Worm (Caenorhabditis elegans) whole organism, L4 larva: ENCODE measurements around the gene pbs-1.
A peak's percentile ranks its signal among the peaks of the same experiment; 100 is the strongest.

Source experiments
- D1046.2 ChIP-seq: fragments of 200-800 bp; sonication (Bioruptor generic); IDR thresholded peaks from 2 replicates; pipeline ENCODE4 v1.3.6; 2022; ENCODE audit warnings: missing genetic modification characterization, missing compliant biosample characterization
- F44E2.7 ChIP-seq: fragments of 200-800 bp; sonication (Bioruptor generic); IDR thresholded peaks from 2 replicates; pipeline ENCODE4 v2.1.2; 2022; ENCODE audit warnings: missing genetic modification characterization, missing compliant biosample characterization
- T20F7.1 ChIP-seq: fragments of 200-800 bp; sonication (Bioruptor generic); optimal IDR thresholded peaks from 2 replicates; lab custom pipeline; 2018; ENCODE audit warnings: mild to moderate bottlenecking, missing genetic modification characterization, missing compliant biosample characterization
- T26A8.4 ChIP-seq: fragments of 200-800 bp; sonication (Bioruptor generic); IDR thresholded peaks from 2 replicates; pipeline ENCODE4 v1.3.6; 2022; ENCODE audit warnings: missing genetic modification characterization, missing compliant biosample characterization
- Y48G9A.11 ChIP-seq: fragments of 200-800 bp; sonication (Bioruptor generic); IDR thresholded peaks from 2 replicates; pipeline ENCODE4 v1.3.6; 2022; ENCODE audit warnings: missing genetic modification reagents, missing genetic modification characterization, missing compliant biosample characterization
- ZK337.2 ChIP-seq: fragments of 200-800 bp; sonication (Bioruptor generic); IDR thresholded peaks from 2 replicates; pipeline ENCODE4 v1.3.6; 2022; ENCODE audit warnings: missing genetic modification reagents, missing genetic modification characterization, missing compliant biosample characterization
- aha-1 ChIP-seq: fragments of 150-350 bp; peaks from one replicate; lab custom pipeline; 2014; ENCODE audit warnings: missing biosample characterization, missing genetic modification characterization
- attf-4 ChIP-seq: sonication (generic microtip); optimal IDR thresholded peaks from 3 replicates; lab custom pipeline; 2017; ENCODE audit warnings: missing biosample characterization, missing genetic modification characterization
- ceh-20 ChIP-seq: fragments of 200-800 bp; sonication (Bioruptor generic); IDR thresholded peaks from 2 replicates; pipeline ENCODE4 v1.3.6; 2022; ENCODE audit warnings: missing genetic modification reagents, missing genetic modification characterization, missing compliant biosample characterization
- ces-1 ChIP-seq: fragments of 150-350 bp; sonication (generic microtip); optimal IDR thresholded peaks from 4 replicates; lab custom pipeline; 2014; ENCODE audit warnings: missing biosample characterization, missing genetic modification reagents, missing genetic modification characterization
- cey-2 ChIP-seq: sonication (generic microtip); optimal IDR thresholded peaks from 3 replicates; lab custom pipeline; 2017; ENCODE audit warnings: missing genetic modification characterization, mild to moderate bottlenecking, missing compliant biosample characterization, antibody characterized with exemption, borderline replicate concordance; ENCODE audit not compliant: insufficient read depth
- daf-8 ChIP-seq: fragments of 200-800 bp; sonication (Bioruptor generic); IDR thresholded peaks from 2 replicates; pipeline ENCODE4 v1.3.6; 2022; ENCODE audit warnings: missing genetic modification characterization, missing compliant biosample characterization
- dmd-9 ChIP-seq: fragments of 200-800 bp; sonication (Bioruptor generic); IDR thresholded peaks from 2 replicates; pipeline ENCODE4 v1.3.6; 2022; ENCODE audit warnings: missing genetic modification reagents, missing genetic modification characterization, missing compliant biosample characterization
- dpl-1 ChIP-seq: fragments of 150-350 bp; optimal IDR thresholded peaks from 2 replicates; lab custom pipeline; 2014; ENCODE audit warnings: missing biosample characterization, missing genetic modification reagents, missing genetic modification characterization
- duxl-1 ChIP-seq: sonication (generic microtip); optimal IDR thresholded peaks from 2 replicates; lab custom pipeline; 2016; ENCODE audit warnings: mild to moderate bottlenecking, missing genetic modification characterization, moderate library complexity, missing compliant biosample characterization; ENCODE audit not compliant: poor library complexity
- gei-8 ChIP-seq: fragments of 200-800 bp; sonication (Bioruptor generic); optimal IDR thresholded peaks from 2 replicates; lab custom pipeline; 2018; ENCODE audit warnings: mild to moderate bottlenecking, missing genetic modification characterization, missing compliant biosample characterization
- hlh-11 ChIP-seq: fragments of 200-800 bp; sonication (Bioruptor generic); optimal IDR thresholded peaks from 2 replicates; lab custom pipeline; 2018; ENCODE audit warnings: mild to moderate bottlenecking, missing genetic modification characterization, missing compliant biosample characterization
- hmg-1.1 ChIP-seq: fragments of 200-800 bp; sonication (Bioruptor generic); IDR thresholded peaks from 2 replicates; pipeline ENCODE4 v1.3.6; 2022; ENCODE audit warnings: missing genetic modification reagents, missing genetic modification characterization, missing compliant biosample characterization
- jun-1 ChIP-seq: fragments of 150-350 bp; optimal IDR thresholded peaks from 2 replicates; lab custom pipeline; 2014; ENCODE audit warnings: missing biosample characterization, missing genetic modification reagents, missing genetic modification characterization
- lim-7 ChIP-seq: fragments of 200-800 bp; sonication (Bioruptor generic); IDR thresholded peaks from 2 replicates; pipeline ENCODE4 v1.3.6; 2022; ENCODE audit warnings: missing genetic modification characterization, missing compliant biosample characterization
- lin-13 ChIP-seq: fragments of 150-350 bp; optimal IDR thresholded peaks from 2 replicates; lab custom pipeline; 2014; ENCODE audit warnings: missing biosample characterization, missing genetic modification reagents, missing genetic modification characterization
- lin-15B ChIP-seq: fragments of 150-350 bp; sonication (generic microtip); optimal IDR thresholded peaks from 3 replicates; lab custom pipeline; 2014; ENCODE audit warnings: missing biosample characterization, missing genetic modification characterization
- lin-29 ChIP-seq: fragments of 200-800 bp; sonication (Bioruptor generic); IDR thresholded peaks from 2 replicates; pipeline ENCODE4 v1.3.6; 2022; ENCODE audit warnings: missing genetic modification reagents, missing genetic modification characterization, missing compliant biosample characterization
- lin-39 ChIP-seq: fragments of 150-350 bp; optimal IDR thresholded peaks from 2 replicates; lab custom pipeline; 2014; ENCODE audit warnings: missing biosample characterization, missing genetic modification reagents, missing genetic modification characterization
- lsy-2 ChIP-seq, 2 experiments: fragments of 150-350 bp in 1 of 2; sonication (generic microtip) in 1 of 2; optimal IDR thresholded peaks; 2 replicates each; lab custom pipeline; 2014 to 2017; ENCODE audit warnings: missing biosample characterization in 2 of 2, missing genetic modification characterization in 2 of 2
- mdl-1 ChIP-seq, 2 experiments: fragments of 150-350 bp in 1 of 2; sonication (generic microtip) in 1 of 2; optimal IDR thresholded peaks; 2 replicates each; lab custom pipeline; 2014 to 2017; ENCODE audit warnings: missing biosample characterization in 2 of 2, missing genetic modification characterization in 2 of 2
- mdt-29 ChIP-seq: fragments of 200-800 bp; sonication (Bioruptor generic); IDR thresholded peaks from 2 replicates; pipeline ENCODE4 v1.3.6; 2022; ENCODE audit warnings: missing genetic modification reagents, missing genetic modification characterization, missing compliant biosample characterization
- mes-2 ChIP-seq: sonication (generic microtip); optimal IDR thresholded peaks from 2 replicates; lab custom pipeline; 2016; ENCODE audit warnings: missing genotype, mild to moderate bottlenecking, missing genetic modification characterization, missing compliant biosample characterization; ENCODE audit not compliant: poor library complexity, severe bottlenecking
- mxl-2 ChIP-seq: fragments of 200-800 bp; sonication (Bioruptor generic); conservative IDR thresholded peaks from 2 replicates; pipeline ENCODE4 v1.3.6; 2022; ENCODE audit warnings: missing genetic modification reagents, missing genetic modification characterization, missing compliant biosample characterization
- mxl-3 ChIP-seq: fragments of 200-800 bp; sonication (Bioruptor generic); optimal IDR thresholded peaks from 2 replicates; lab custom pipeline; 2018; ENCODE audit warnings: mild to moderate bottlenecking, missing genetic modification characterization, missing compliant biosample characterization
- nhr-28 ChIP-seq: fragments of 150-350 bp; optimal IDR thresholded peaks from 2 replicates; lab custom pipeline; 2014; ENCODE audit warnings: missing biosample characterization, missing genetic modification characterization
- nhr-42 ChIP-seq: fragments of 200-800 bp; sonication (Bioruptor generic); IDR thresholded peaks from 2 replicates; pipeline ENCODE4 v1.3.6; 2022; ENCODE audit warnings: missing genetic modification characterization, missing compliant biosample characterization
- nhr-48 ChIP-seq: sonication (generic microtip); optimal IDR thresholded peaks from 2 replicates; lab custom pipeline; 2016; ENCODE audit warnings: mild to moderate bottlenecking, missing genetic modification characterization, missing compliant biosample characterization
- nhr-6 ChIP-seq: fragments of 150-350 bp; optimal IDR thresholded peaks from 2 replicates; lab custom pipeline; 2014; ENCODE audit warnings: missing biosample characterization, missing genetic modification characterization
- nhr-77 ChIP-seq: fragments of 150-350 bp; optimal IDR thresholded peaks from 2 replicates; lab custom pipeline; 2014; ENCODE audit warnings: missing biosample characterization, missing genetic modification characterization
- pha-4 ChIP-seq, 2 experiments: fragments of 150-350 bp in 1 of 2; fragments of 200-800 bp in 1 of 2; sonication (Bioruptor generic) in 1 of 2; IDR thresholded peaks in 1 of 2; optimal IDR thresholded peaks in 1 of 2; 2 replicates each; pipeline versions ENCODE4 v1.3.6 to Lab custom; 2014 to 2022; ENCODE audit warnings: missing genetic modification characterization in 2 of 2, missing genetic modification reagents in 2 of 2, missing biosample characterization in 1 of 2, missing compliant biosample characterization in 1 of 2
- rbr-2 ChIP-seq: sonication (generic microtip); optimal IDR thresholded peaks from 2 replicates; lab custom pipeline; 2016; ENCODE audit warnings: missing genotype, missing genetic modification characterization, missing compliant biosample characterization
- saeg-2 ChIP-seq: fragments of 200-800 bp; sonication (Bioruptor generic); IDR thresholded peaks from 2 replicates; pipeline ENCODE4 v1.3.6; 2022; ENCODE audit warnings: missing genetic modification reagents, missing genetic modification characterization, missing compliant biosample characterization
- set-16 ChIP-seq: fragments of 200-800 bp; sonication (Bioruptor generic); IDR thresholded peaks from 2 replicates; pipeline ENCODE4 v1.3.6; 2022; ENCODE audit warnings: missing genetic modification reagents, missing genetic modification characterization, missing compliant biosample characterization
- spr-3 ChIP-seq: fragments of 200-800 bp; sonication (Bioruptor generic); optimal IDR thresholded peaks from 2 replicates; lab custom pipeline; 2018; ENCODE audit warnings: mild to moderate bottlenecking, missing genetic modification characterization, missing compliant biosample characterization
- tag-97 ChIP-seq: fragments of 200-800 bp; sonication (Bioruptor generic); IDR thresholded peaks from 2 replicates; pipeline ENCODE4 v1.3.6; 2022; ENCODE audit warnings: missing genetic modification characterization, missing compliant biosample characterization
- unc-130 ChIP-seq: sonication (generic microtip); optimal IDR thresholded peaks from 2 replicates; lab custom pipeline; 2016; ENCODE audit warnings: missing genetic modification reagents, missing genetic modification characterization, missing compliant biosample characterization
- unc-39 ChIP-seq: sonication (generic microtip); optimal IDR thresholded peaks from 2 replicates; lab custom pipeline; 2017; ENCODE audit warnings: missing biosample characterization, missing genetic modification characterization
- unc-62 ChIP-seq, 3 experiments: fragments of 150-350 bp in 1 of 3; sonication (generic microtip); optimal IDR thresholded peaks in 2 of 3; peaks in 1 of 3; 1 replicate in 1 of 3; 2 replicates in 2 of 3; lab custom pipeline; 2014 to 2017; ENCODE audit warnings: missing biosample characterization in 3 of 3, missing genetic modification characterization in 3 of 3, missing genetic modification reagents in 3 of 3, missing genotype in 1 of 3
- vab-7 ChIP-seq: fragments of 200-800 bp; sonication (Bioruptor generic); IDR thresholded peaks from 2 replicates; pipeline ENCODE4 v1.3.6; 2022; ENCODE audit warnings: missing genetic modification reagents, missing genetic modification characterization, missing compliant biosample characterization
- zag-1 ChIP-seq: fragments of 150-350 bp; optimal IDR thresholded peaks from 2 replicates; lab custom pipeline; 2014; ENCODE audit warnings: missing biosample characterization, missing genetic modification characterization
- zfp-3 ChIP-seq: fragments of 200-800 bp; sonication (Bioruptor generic); conservative IDR thresholded peaks from 2 replicates; pipeline ENCODE4 v1.3.6; 2022; ENCODE audit warnings: missing genetic modification reagents, missing genetic modification characterization, missing compliant biosample characterization
- zip-11 ChIP-seq: fragments of 200-800 bp; sonication (Bioruptor generic); IDR thresholded peaks from 2 replicates; pipeline ENCODE4 v1.3.6; 2022; ENCODE audit warnings: missing genetic modification characterization, missing compliant biosample characterization
- ztf-11 ChIP-seq: fragments of 150-350 bp; optimal IDR thresholded peaks from 2 replicates; lab custom pipeline; 2014; ENCODE audit warnings: missing biosample characterization, missing genetic modification characterization
- ztf-7 ChIP-seq: fragments of 150-350 bp; optimal IDR thresholded peaks from 2 replicates; lab custom pipeline; 2014; ENCODE audit warnings: missing biosample characterization, missing genetic modification characterization

pbs-1 gene

DNA sequence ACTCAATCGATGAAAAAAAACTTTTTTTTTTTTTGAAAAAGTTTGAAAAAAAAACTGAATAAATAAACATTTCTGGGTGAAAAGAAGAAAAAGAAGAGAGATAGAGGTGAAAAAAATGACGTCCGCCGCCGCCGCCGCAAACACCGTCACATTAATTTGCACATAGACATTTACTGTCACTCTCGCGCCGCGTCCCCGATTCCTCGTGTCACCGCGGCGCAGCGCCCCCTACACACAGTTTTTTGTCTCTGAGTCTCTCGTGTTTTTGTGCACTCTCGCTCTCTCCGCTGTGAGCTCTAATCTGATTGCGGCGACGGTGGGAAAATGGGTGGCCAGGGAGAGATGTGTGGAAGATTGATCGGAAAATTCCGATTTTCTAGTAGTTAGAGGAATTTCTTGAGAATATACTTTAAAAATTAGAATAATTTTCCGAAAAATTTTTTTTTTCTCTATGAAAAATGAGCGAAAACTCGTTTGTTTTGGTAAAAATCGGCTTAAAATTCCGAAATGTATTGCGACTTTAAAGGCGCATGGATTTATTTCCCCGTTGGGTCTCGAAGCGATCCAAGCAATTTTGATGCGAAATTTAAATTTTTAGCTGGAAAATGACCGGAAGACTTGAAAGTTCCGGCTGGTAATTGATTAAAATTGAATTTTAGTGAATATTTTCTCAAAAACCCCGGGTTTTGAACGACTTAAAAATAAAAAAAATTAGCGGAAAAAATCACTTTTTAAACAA, 30.0 kb upstream of the pbs-1 start (continued):
- no peak for TF ChIP-seq lim-7 (GFP tag; lab: Robert Waterston, UW)
- no peak for TF ChIP-seq rbr-2 (tag; lab: Kevin White, UChicago)
- no peak for TF ChIP-seq gei-8 (GFP tag; lab: Kevin White, UChicago)
- no peak for TF ChIP-seq Y48G9A.11 (GFP tag; lab: Robert Waterston, UW)
- no peak for TF ChIP-seq lsy-2 (tag; optimal IDR thresholded peaks at IDR 0.05; lab: Kevin White, UChicago)
- no peak for TF ChIP-seq jun-1 (tag; lab: Kevin White, UChicago)
- TF ChIP-seq hlh-11 (tag; lab: Kevin White, UChicago) = peak; percentile 61
- TF ChIP-seq ZK337.2 (GFP tag; lab: Robert Waterston, UW) = no peak
- TF ChIP-seq lin-39 (tag; lab: Kevin White, UChicago) = no peak
- TF ChIP-seq zag-1 (tag; lab: Kevin White, UChicago) = no peak
- no peak for TF ChIP-seq zip-11
- no peak for TF ChIP-seq lin-15B (tag; lab: Kevin White, UChicago)
- TF ChIP-seq nhr-28 (tag; lab: Kevin White, UChicago) = peak; percentile 18
- TF ChIP-seq nhr-6 (tag; lab: Kevin White, UChicago) = no peak
- no peak for TF ChIP-seq attf-4 (tag; lab: Kevin White, UChicago)
- TF ChIP-seq ztf-7 = no peak
- no peak for TF ChIP-seq nhr-77 (tag; lab: Kevin White, UChicago)
- no peak for TF ChIP-seq spr-3
- TF ChIP-seq mdl-1 (tag; optimal IDR thresholded peaks at IDR 0.05; lab: Kevin White, UChicago) = peak; percentile 27 to 40
- no peak for TF ChIP-seq nhr-42 (GFP tag; lab: Robert Waterston, UW)
- no peak for TF ChIP-seq unc-39
- no peak for TF ChIP-seq saeg-2 (GFP tag; lab: Robert Waterston, UW)
- TF ChIP-seq mxl-2 (GFP tag; lab: Robert Waterston, UW) = no peak
- no peak for TF ChIP-seq mdt-29 (GFP tag; lab: Robert Waterston, UW)
- no peak for TF ChIP-seq lin-13
- TF ChIP-seq unc-62 (GFP tag; optimal IDR thresholded peaks at IDR 0.05 in 1 of 2; lab: Kevin White, UChicago) = peak in 1 of 2 experiments; percentile 77
- no peak for TF ChIP-seq unc-62 (tag; optimal IDR thresholded peaks at IDR 0.05; lab: Kevin White, UChicago)
- no peak for TF ChIP-seq vab-7 (GFP tag; lab: Robert Waterston, UW)
- no peak for TF ChIP-seq F44E2.7
- TF ChIP-seq daf-8 (GFP tag; lab: Robert Waterston, UW) = no peak
- TF ChIP-seq set-16 (GFP tag; lab: Robert Waterston, UW) = peak; percentile 61
- peak; percentile 61 for TF ChIP-seq mxl-3 (GFP tag; lab: Kevin White, UChicago)
- TF ChIP-seq mes-2 (tag; lab: Kevin White, UChicago) = peak; percentile 40
- TF ChIP-seq ceh-20 (GFP tag; lab: Robert Waterston, UW) = no peak
- no peak for TF ChIP-seq T20F7.1 (GFP tag; lab: Kevin White, UChicago)
- TF ChIP-seq duxl-1 (tag; lab: Kevin White, UChicago) = no peak
- no peak for TF ChIP-seq ztf-11 (tag; lab: Kevin White, UChicago)
- no peak for TF ChIP-seq unc-130 (GFP tag; lab: Kevin White, UChicago)
- TF ChIP-seq T26A8.4 (GFP tag; lab: Robert Waterston, UW) = no peak
- no peak for TF ChIP-seq zfp-3 (GFP tag; lab: Robert Waterston, UW)
- no peak for TF ChIP-seq lin-29 (GFP tag; lab: Robert Waterston, UW)
- no peak for TF ChIP-seq D1046.2 (GFP tag; lab: Robert Waterston, UW)
- peak; percentile 40 for TF ChIP-seq aha-1
- TF ChIP-seq dmd-9 = no peak
- peak; percentile 50; the same call in 1 of the 2 replicates for TF ChIP-seq hmg-1.1 (GFP tag; lab: Robert Waterston, UW)
- TF ChIP-seq ces-1 = no peak
- TF ChIP-seq cey-2 (tag; lab: Kevin White, UChicago) = no peak
- no peak for TF ChIP-seq pha-4 (GFP tag; IDR thresholded peaks at IDR 0.05; lab: Robert Waterston, UW)
- no peak for TF ChIP-seq pha-4 (tag; optimal IDR thresholded peaks at IDR 0.05; lab: Kevin White, UChicago)
- peak; percentile 3 for TF ChIP-seq dpl-1 (GFP tag; lab: Kevin White, UChicago)
- TF ChIP-seq tag-97 (GFP tag; lab: Robert Waterston, UW) = no peak
- TF ChIP-seq nhr-48 = no peak
